Worm (Caenorhabditis elegans) whole organism, mixed stage, embryonic: ENCODE results near the gene T14G10.8.

Experiments
- bed-3 ChIP-seq: fragments of 200-800 bp; sonication (Bioruptor generic); optimal IDR thresholded peaks from 3 replicates; lab custom pipeline; 2018; ENCODE audit warnings: mild to moderate bottlenecking, missing genetic modification characterization, moderate library complexity, missing compliant biosample characterization
- ceh-83 ChIP-seq: fragments of 200-800 bp; sonication (Bioruptor generic); optimal IDR thresholded peaks from 2 replicates; lab custom pipeline; 2018; ENCODE audit warnings: mild to moderate bottlenecking, missing genetic modification characterization, missing compliant biosample characterization
- ces-1 ChIP-seq: fragments of 150-350 bp; optimal IDR thresholded peaks from 2 replicates; lab custom pipeline; 2014; ENCODE audit warnings: missing biosample characterization, missing genetic modification reagents, missing genetic modification characterization
- lsy-2 ChIP-seq: fragments of 150-350 bp; optimal IDR thresholded peaks from 2 replicates; lab custom pipeline; 2014; ENCODE audit warnings: missing biosample characterization, missing genetic modification characterization
- mep-1 ChIP-seq: fragments of 150-350 bp; optimal IDR thresholded peaks from 2 replicates; lab custom pipeline; 2017; ENCODE audit warnings: missing biosample characterization, missing genetic modification reagents, missing genetic modification characterization, inconsistent platforms
- nhr-12 ChIP-seq: fragments of 150-350 bp; optimal IDR thresholded peaks from 2 replicates; lab custom pipeline; 2014; ENCODE audit warnings: missing biosample characterization, missing genetic modification characterization
- nhr-28 ChIP-seq: fragments of 150-350 bp; optimal IDR thresholded peaks from 2 replicates; lab custom pipeline; 2014; ENCODE audit warnings: missing biosample characterization, missing genetic modification characterization
- snpc-4 ChIP-seq: fragments of 150-350 bp; optimal IDR thresholded peaks from 2 replicates; lab custom pipeline; 2014; ENCODE audit warnings: missing biosample characterization, missing genetic modification characterization
- unc-120 ChIP-seq: sonication (generic microtip); optimal IDR thresholded peaks from 2 replicates; lab custom pipeline; 2017; ENCODE audit warnings: missing genetic modification characterization, missing compliant biosample characterization; ENCODE audit not compliant: poor library complexity, severe bottlenecking
- unc-39 ChIP-seq: fragments of 150-350 bp; optimal IDR thresholded peaks from 2 replicates; lab custom pipeline; 2014; ENCODE audit warnings: missing biosample characterization, missing genetic modification characterization
- unc-62 ChIP-seq: fragments of 150-350 bp; optimal IDR thresholded peaks from 2 replicates; lab custom pipeline; 2014; ENCODE audit warnings: missing biosample characterization, missing genetic modification reagents, missing genetic modification characterization

DNA sequence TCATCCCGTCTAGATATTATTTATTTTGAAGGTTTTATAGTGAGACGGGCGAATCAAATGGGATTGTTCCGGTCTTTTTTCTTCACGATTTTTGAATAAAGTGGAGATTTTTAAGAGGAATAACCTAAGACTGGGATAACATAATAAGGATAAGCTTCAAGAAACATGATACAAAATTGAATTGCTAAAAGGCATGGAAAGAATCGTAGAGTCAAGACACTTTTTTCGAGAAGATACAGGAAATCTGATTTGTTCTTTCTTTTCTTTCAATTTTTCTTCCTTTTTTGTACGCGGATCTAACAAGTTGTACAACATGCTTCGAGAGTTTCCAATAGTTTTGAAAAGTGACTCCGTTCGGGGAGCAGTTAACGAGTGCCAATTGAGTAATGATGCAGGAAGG is 44.7 kb upstream of the T14G10.8 start:
- TF ChIP-seq snpc-4 (no peak), ces-1 (peak; percentile 77), nhr-12 (tag; lab: Kevin White, UChicago) (no peak), nhr-28 (tag; lab: Kevin White, UChicago) (no peak), mep-1 (tag; lab: Kevin White, UChicago) (no peak), bed-3 (GFP tag; lab: Kevin White, UChicago) (no peak), ceh-83 (GFP tag; lab: Kevin White, UChicago) (no peak), unc-120 (no peak), unc-62 (GFP tag; lab: Kevin White, UChicago) (no peak), unc-39 (no peak), lsy-2 (tag; lab: Kevin White, UChicago) (no peak)
